Fruit fly (Drosophila melanogaster) whole organism, wandering third instar larva: ENCODE data around the gene Asator.

Experiments
- Hr83 ChIP-seq: fragments of 200-300 bp; sonication (Bioruptor generic); optimal IDR thresholded peaks from 2 replicates; lab custom pipeline; 2016; ENCODE audit warnings: missing biosample characterization, mild to moderate bottlenecking, missing genetic modification characterization, moderate library complexity; ENCODE audit not compliant: poor library complexity, severe bottlenecking
- Mio ChIP-seq: sonication (Bioruptor generic); optimal IDR thresholded peaks from 2 replicates; lab custom pipeline; 2016; ENCODE audit warnings: missing biosample characterization, missing genetic modification characterization
- OdsH ChIP-seq: fragments of 200-800 bp; sonication (Bioruptor generic); optimal IDR thresholded peaks from 2 replicates; lab custom pipeline; 2016; ENCODE audit warnings: missing biosample characterization, mild to moderate bottlenecking, missing genetic modification characterization
- Rel ChIP-seq, 2 experiments: fragments of 200-800 bp; sonication (Bioruptor generic) in 1 of 2; optimal IDR thresholded peaks; 2 replicates in 1 of 2; 3 replicates in 1 of 2; lab custom pipeline; 2016 to 2019; ENCODE audit warnings: mild to moderate bottlenecking in 2 of 2, missing biosample characterization in 2 of 2, missing genetic modification characterization in 2 of 2, moderate library complexity in 1 of 2
- Vsx2 ChIP-seq: fragments of 200-300, 225-300 bp; sonication (Bioruptor generic); optimal IDR thresholded peaks from 2 replicates; lab custom pipeline; 2018; ENCODE audit warnings: missing biosample characterization, missing genetic modification characterization; ENCODE audit not compliant: partially characterized antibody
- br ChIP-seq: fragments of 200-800 bp; sonication (Bioruptor generic); optimal IDR thresholded peaks from 2 replicates; lab custom pipeline; 2016; ENCODE audit warnings: missing biosample characterization, missing genetic modification characterization
- dsf ChIP-seq: sonication (Bioruptor generic); optimal IDR thresholded peaks from 2 replicates; lab custom pipeline; 2016; ENCODE audit warnings: missing biosample characterization, missing genetic modification characterization, borderline replicate concordance
- ey ChIP-seq: fragments of 200-800 bp; sonication (Bioruptor generic); optimal IDR thresholded peaks from 2 replicates; lab custom pipeline; 2016; ENCODE audit warnings: missing biosample characterization, missing genetic modification characterization
- fru ChIP-seq: fragments of 200-800 bp; sonication (Bioruptor generic); optimal IDR thresholded peaks from 3 replicates; lab custom pipeline; 2016; ENCODE audit warnings: missing biosample characterization, mild to moderate bottlenecking, missing genetic modification characterization
- pan ChIP-seq: fragments of >200 bp; optimal IDR thresholded peaks from 2 replicates; lab custom pipeline; 2017
- woc ChIP-seq: sonication (Bioruptor generic); optimal IDR thresholded peaks from 2 replicates; lab custom pipeline; 2016; ENCODE audit warnings: missing biosample characterization, mild to moderate bottlenecking, missing genetic modification characterization

DNA sequence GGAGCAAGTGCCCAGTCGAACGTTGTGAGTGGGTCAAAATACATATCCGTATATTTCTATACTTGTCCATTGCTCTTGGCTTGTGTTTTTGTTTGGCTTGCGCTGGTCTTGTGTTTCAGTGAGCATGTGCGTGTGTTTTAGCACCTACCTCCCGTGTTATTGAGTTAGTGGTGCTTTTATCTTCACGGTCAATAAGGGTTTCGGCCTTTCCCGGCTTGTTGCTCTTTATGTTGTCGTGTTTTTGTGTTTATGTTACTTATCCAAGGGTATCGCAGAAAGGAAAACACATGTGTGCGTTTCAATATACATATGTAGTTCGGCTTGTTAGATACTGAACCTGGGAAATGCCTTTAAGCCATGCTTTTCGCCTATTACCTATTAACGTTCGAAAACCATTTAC is 21.1 kb upstream of the Asator start:
- no peak for TF ChIP-seq Vsx2 (GFP tag; lab: Kevin White, UChicago)
- TF ChIP-seq dsf (GFP tag; lab: Kevin White, UChicago) = no peak
- TF ChIP-seq Mio = no peak
- no peak for TF ChIP-seq fru (GFP tag; lab: Kevin White, UChicago)
- TF ChIP-seq Rel (GFP tag; optimal IDR thresholded peaks at IDR 0.05; lab: Kevin White, UChicago) = no peak
- TF ChIP-seq Rel (tag; optimal IDR thresholded peaks at IDR 0.05; lab: Kevin White, UChicago) = no peak
- no peak for TF ChIP-seq pan (lab: Kevin White, UChicago)
- no peak for TF ChIP-seq ey (GFP tag; lab: Kevin White, UChicago)
- no peak for TF ChIP-seq OdsH (GFP tag; lab: Kevin White, UChicago)
- TF ChIP-seq br (GFP tag; lab: Kevin White, UChicago) = no peak
- TF ChIP-seq Hr83 (GFP tag; lab: Kevin White, UChicago) = no peak
- no peak for TF ChIP-seq woc (GFP tag; lab: Kevin White, UChicago)
